Worm (Caenorhabditis elegans) whole organism, L2 larva: ENCODE results near the gene T28C6.11.

Source experiments
- C34F6.9 ChIP-seq: fragments of 150-350 bp; optimal IDR thresholded peaks from 2 replicates; lab custom pipeline; 2014; ENCODE audit warnings: missing biosample characterization, missing genetic modification characterization
- F13H6.1 ChIP-seq: sonication (generic microtip); optimal IDR thresholded peaks from 2 replicates; lab custom pipeline; 2016; ENCODE audit warnings: missing genetic modification characterization, missing compliant biosample characterization
- Y55F3AM.14 ChIP-seq: fragments of 200-800 bp; sonication (Bioruptor generic); optimal IDR thresholded peaks from 2 replicates; lab custom pipeline; 2018; ENCODE audit warnings: mild to moderate bottlenecking, missing genetic modification characterization, missing compliant biosample characterization
- ZK546.5 ChIP-seq: sonication (generic microtip); optimal IDR thresholded peaks from 2 replicates; lab custom pipeline; 2017; ENCODE audit warnings: missing biosample characterization, missing genetic modification characterization
- aly-2 ChIP-seq: fragments of 150-350 bp; optimal IDR thresholded peaks from 2 replicates; lab custom pipeline; 2014; ENCODE audit warnings: missing biosample characterization, missing genetic modification characterization
- ama-1 ChIP-seq: fragments of 150-350 bp; optimal IDR thresholded peaks from 2 replicates; lab custom pipeline; 2018; ENCODE audit warnings: inconsistent platforms
- blmp-1 ChIP-seq: sonication (generic microtip); optimal IDR thresholded peaks from 2 replicates; lab custom pipeline; 2017; ENCODE audit warnings: missing genetic modification characterization, mild to moderate bottlenecking, missing compliant biosample characterization, antibody characterized with exemption, moderate library complexity; ENCODE audit not compliant: insufficient read depth
- ceh-16 ChIP-seq: fragments of 150-350 bp; optimal IDR thresholded peaks from 2 replicates; lab custom pipeline; 2014; ENCODE audit warnings: missing biosample characterization, missing genetic modification characterization
- ceh-82 ChIP-seq: fragments of 150-350 bp; optimal IDR thresholded peaks from 2 replicates; lab custom pipeline; 2014; ENCODE audit warnings: missing biosample characterization, missing genetic modification characterization
- crh-2 ChIP-seq: sonication (generic microtip); optimal IDR thresholded peaks from 2 replicates; lab custom pipeline; 2017; ENCODE audit warnings: missing biosample characterization, missing genetic modification characterization
- dmd-4 ChIP-seq: sonication (generic microtip); optimal IDR thresholded peaks from 2 replicates; lab custom pipeline; 2017; ENCODE audit warnings: missing biosample characterization, missing genetic modification characterization
- elt-3 ChIP-seq: sonication (generic microtip); optimal IDR thresholded peaks from 2 replicates; lab custom pipeline; 2017; ENCODE audit warnings: missing biosample characterization, missing genetic modification characterization
- fos-1 ChIP-seq: fragments of 150-350 bp; optimal IDR thresholded peaks from 2 replicates; lab custom pipeline; 2014; ENCODE audit warnings: missing biosample characterization, missing genetic modification characterization
- gmeb-1 ChIP-seq: fragments of 150-350 bp; optimal IDR thresholded peaks from 2 replicates; lab custom pipeline; 2014; ENCODE audit warnings: missing biosample characterization, missing genetic modification characterization
- lin-13 ChIP-seq: fragments of 150-350 bp; optimal IDR thresholded peaks from 2 replicates; lab custom pipeline; 2014; ENCODE audit warnings: missing biosample characterization, missing genetic modification reagents, missing genetic modification characterization
- mab-5 ChIP-seq: fragments of 150-350 bp; optimal IDR thresholded peaks from 2 replicates; lab custom pipeline; 2014; ENCODE audit warnings: missing biosample characterization, missing genetic modification characterization
- mbf-1 ChIP-seq: sonication (generic microtip); optimal IDR thresholded peaks from 2 replicates; lab custom pipeline; 2017; ENCODE audit warnings: missing biosample characterization, missing genetic modification characterization
- mdl-1 ChIP-seq, 2 experiments: fragments of 150-350 bp in 1 of 2; sonication (generic microtip) in 1 of 2; optimal IDR thresholded peaks; 2 replicates each; lab custom pipeline; 2017; ENCODE audit warnings: missing biosample characterization in 2 of 2, missing genetic modification characterization in 2 of 2
- nhr-11 ChIP-seq: fragments of 150-350 bp; optimal IDR thresholded peaks from 2 replicates; lab custom pipeline; 2014; ENCODE audit warnings: missing biosample characterization, missing genetic modification characterization
- nhr-12 ChIP-seq: fragments of 150-350 bp; optimal IDR thresholded peaks from 2 replicates; lab custom pipeline; 2014; ENCODE audit warnings: missing biosample characterization, missing genetic modification characterization
- nhr-129 ChIP-seq: fragments of 150-350 bp; optimal IDR thresholded peaks from 2 replicates; lab custom pipeline; 2014; ENCODE audit warnings: missing biosample characterization, missing genetic modification characterization
- nhr-21 ChIP-seq: fragments of 150-350 bp; optimal IDR thresholded peaks from 2 replicates; lab custom pipeline; 2014; ENCODE audit warnings: missing biosample characterization, missing genetic modification characterization
- nhr-23 ChIP-seq: fragments of 150-350 bp; optimal IDR thresholded peaks from 2 replicates; lab custom pipeline; 2014; ENCODE audit warnings: missing biosample characterization, missing genetic modification reagents, missing genetic modification characterization
- nhr-237 ChIP-seq: fragments of 150-350 bp; optimal IDR thresholded peaks from 2 replicates; lab custom pipeline; 2014; ENCODE audit warnings: missing biosample characterization, missing genetic modification characterization
- nhr-25 ChIP-seq: fragments of 150-350 bp; sonication (generic microtip); optimal IDR thresholded peaks from 3 replicates; lab custom pipeline; 2014; ENCODE audit warnings: missing biosample characterization, missing genetic modification characterization
- nhr-77 ChIP-seq: fragments of 150-350 bp; optimal IDR thresholded peaks from 2 replicates; lab custom pipeline; 2014; ENCODE audit warnings: missing biosample characterization, missing genetic modification characterization
- peb-1 ChIP-seq: fragments of 150-350 bp; optimal IDR thresholded peaks from 2 replicates; lab custom pipeline; 2014; ENCODE audit warnings: missing biosample characterization, missing genetic modification characterization
- sem-4 ChIP-seq: fragments of 150-350 bp; optimal IDR thresholded peaks from 2 replicates; lab custom pipeline; 2014; ENCODE audit warnings: missing biosample characterization, missing genetic modification reagents, missing genetic modification characterization
- sma-3 ChIP-seq: sonication (generic microtip); optimal IDR thresholded peaks from 2 replicates; lab custom pipeline; 2016; ENCODE audit warnings: missing genetic modification reagents, missing genetic modification characterization, missing compliant biosample characterization
- sma-9 ChIP-seq, 2 experiments: fragments of 150-350 bp in 1 of 2; sonication (generic microtip) in 1 of 2; optimal IDR thresholded peaks; 2 replicates each; lab custom pipeline; 2014 to 2016; ENCODE audit warnings: missing genetic modification characterization in 2 of 2, mild to moderate bottlenecking in 1 of 2, missing biosample characterization in 1 of 2, missing compliant biosample characterization in 1 of 2, missing genetic modification reagents in 1 of 2, moderate library complexity in 1 of 2
- unc-39 ChIP-seq: fragments of 150-350 bp; optimal IDR thresholded peaks from 2 replicates; lab custom pipeline; 2014; ENCODE audit warnings: missing biosample characterization, missing genetic modification characterization
- unc-55 ChIP-seq: fragments of 150-350 bp; sonication (generic microtip); optimal IDR thresholded peaks from 3 replicates; lab custom pipeline; 2014; ENCODE audit warnings: missing biosample characterization, missing genetic modification reagents, missing genetic modification characterization
- zag-1 ChIP-seq: fragments of 150-350 bp; optimal IDR thresholded peaks from 2 replicates; lab custom pipeline; 2014; ENCODE audit warnings: missing biosample characterization, missing genetic modification characterization
- ztf-11 ChIP-seq: sonication (generic microtip); optimal IDR thresholded peaks from 2 replicates; lab custom pipeline; 2017; ENCODE audit warnings: missing biosample characterization, missing genetic modification characterization
- ztf-4 ChIP-seq: fragments of 150-350 bp; optimal IDR thresholded peaks from 2 replicates; lab custom pipeline; 2014; ENCODE audit warnings: missing biosample characterization, missing genetic modification characterization

The T28C6.11 gene

ce11 chrIV:8852194-8852593 is 12.1 kb upstream of the T28C6.11 start, which contains the start of gene alp-1:
TSS of gene alp-1 (plus strand) at chrIV:8852494.
- TF ChIP-seq nhr-11 (tag; lab: Kevin White, UChicago) (no peak), zag-1 (tag; lab: Kevin White, UChicago) (no peak), C34F6.9 (tag; lab: Kevin White, UChicago) (no peak), lin-13 (GFP tag; lab: Kevin White, UChicago) (no peak), elt-3 (no peak), nhr-12 (no peak), F13H6.1 (no peak), aly-2 (tag; lab: Kevin White, UChicago) (no peak), nhr-237 (tag; lab: Kevin White, UChicago) (no peak)

- no peak for TF ChIP-seq nhr-23 (tag; lab: Kevin White, UChicago)
- peak; percentile 47 for TF ChIP-seq F13H6.1
- TF ChIP-seq ceh-16 (tag; lab: Kevin White, UChicago) = no peak
- TF ChIP-seq zag-1 (tag; lab: Kevin White, UChicago) = no peak
- TF ChIP-seq fos-1 (tag; lab: Kevin White, UChicago) = no peak
These were observed 10.7 kb upstream of the T28C6.11 start for ce11 chrIV:8850807-8851206.

ce11 chrIV:8848983-8849382 is 8.9 kb upstream of the T28C6.11 start:
- TF ChIP-seq mdl-1 (tag; optimal IDR thresholded peaks at IDR 0.05; lab: Kevin White, UChicago) (no peak), sem-4 (tag; lab: Kevin White, UChicago) (no peak), ZK546.5 (tag; lab: Kevin White, UChicago) (no peak), unc-39 (no peak), gmeb-1 (tag; lab: Kevin White, UChicago) (no peak), nhr-12 (no peak), nhr-129 (tag; lab: Kevin White, UChicago) (no peak), sma-9 (GFP tag; optimal IDR thresholded peaks at IDR 0.05; lab: Kevin White, UChicago) (no peak), sma-9 (tag; optimal IDR thresholded peaks at IDR 0.05; lab: Kevin White, UChicago) (no peak), ztf-4 (no peak), Y55F3AM.14 (no peak), dmd-4 (no peak)

- TF ChIP-seq mdl-1 (tag; optimal IDR thresholded peaks at IDR 0.05; lab: Kevin White, UChicago) (no peak), zag-1 (tag; lab: Kevin White, UChicago) (no peak), Y55F3AM.14 (no peak)
These were observed 7.9 kb upstream of the T28C6.11 start, which contains the start of gene col-118 for ce11 chrIV:8847918-8848317. TSS of gene col-118 (plus strand) at chrIV:8848218.

ce11 chrIV:8845922-8846321 is 5.9 kb upstream of the T28C6.11 start:
- peak; percentile 24 for TF ChIP-seq crh-2 (tag; lab: Kevin White, UChicago)
- no peak for TF ChIP-seq unc-55 (GFP tag; lab: Kevin White, UChicago)
- peak; percentile 80 for TF ChIP-seq fos-1 (tag; lab: Kevin White, UChicago)

ce11 chrIV:8844457-8844856 is 4.4 kb upstream of the T28C6.11 start, which contains the start of gene T11B7.2:
TSS of gene T11B7.2 (minus strand) at chrIV:8844557.
- TF ChIP-seq ZK546.5 (tag; lab: Kevin White, UChicago) (no peak), sem-4 (tag; lab: Kevin White, UChicago) (no peak), ama-1 (no peak), peb-1 (tag; lab: Kevin White, UChicago) (no peak), crh-2 (tag; lab: Kevin White, UChicago) (no peak), mab-5 (tag; lab: Kevin White, UChicago) (no peak), mbf-1 (tag; lab: Kevin White, UChicago) (no peak)

ce11 chrIV:8830591-8830990 is 9.5 kb downstream of the T28C6.11 start, which contains the start of gene T28C6.8:
TSS of gene T28C6.8 (minus strand) at chrIV:8830727.
- TF ChIP-seq ceh-82 (tag; lab: Kevin White, UChicago) (no peak), sma-3 (peak; percentile 69), crh-2 (tag; lab: Kevin White, UChicago) (peak; percentile 37), mdl-1 (tag; optimal IDR thresholded peaks at IDR 0.05; lab: Kevin White, UChicago) (peak in 1 of 2 experiments; percentile 22), nhr-21 (tag; lab: Kevin White, UChicago) (peak; percentile 65), mab-5 (tag; lab: Kevin White, UChicago) (no peak), blmp-1 (peak; percentile 63), fos-1 (tag; lab: Kevin White, UChicago) (peak; percentile 65), nhr-129 (tag; lab: Kevin White, UChicago) (peak; percentile 70), nhr-25 (tag; lab: Kevin White, UChicago) (peak; percentile 66), sma-9 (GFP tag; optimal IDR thresholded peaks at IDR 0.05; lab: Kevin White, UChicago) (peak; percentile 60), sma-9 (tag; optimal IDR thresholded peaks at IDR 0.05; lab: Kevin White, UChicago) (no peak), ztf-11 (tag; lab: Kevin White, UChicago) (no peak), gmeb-1 (tag; lab: Kevin White, UChicago) (peak; percentile 42), nhr-77 (tag; lab: Kevin White, UChicago) (no peak)
